Worm (Caenorhabditis elegans) whole organism, young adult: ENCODE results near the gene clp-2.

ENCODE experiments used
- B0336.3 ChIP-seq: fragments of 200-800 bp; sonication (Bioruptor generic); IDR thresholded peaks from 2 replicates; pipeline ENCODE4 v1.3.6; 2022; ENCODE audit warnings: missing genetic modification characterization, missing compliant biosample characterization
- Y53F4B.3 ChIP-seq: fragments of 200-800 bp; sonication (Bioruptor generic); IDR thresholded peaks from 2 replicates; pipeline ENCODE4 v1.3.6; 2022; ENCODE audit warnings: missing genetic modification reagents, missing genetic modification characterization, missing compliant biosample characterization
- mes-4 ChIP-seq: sonication (generic microtip); optimal IDR thresholded peaks from 2 replicates; lab custom pipeline; 2016; ENCODE audit warnings: missing genotype, missing genetic modification characterization, missing compliant biosample characterization

DNA sequence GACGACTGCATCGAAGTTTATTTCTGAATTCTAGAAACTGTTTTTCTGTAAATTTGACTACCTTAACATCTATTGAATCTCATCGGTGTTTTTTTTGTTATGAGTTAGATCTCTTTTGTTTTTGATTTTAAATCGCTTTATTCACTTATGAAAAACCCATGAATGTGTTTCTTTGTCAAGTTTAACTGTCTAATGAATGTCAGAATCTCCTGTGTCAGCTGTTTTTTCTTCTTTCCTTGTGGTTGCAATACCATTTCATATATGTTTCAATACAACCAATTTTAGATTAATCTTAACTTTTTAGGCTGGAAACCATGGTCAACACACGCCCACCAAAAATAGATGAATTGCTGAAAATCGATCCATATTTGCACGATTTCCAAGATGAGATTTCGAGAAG is 8.8 kb downstream of the clp-2 start, which contains the start of gene T04A8.7:
- TF ChIP-seq Y53F4B.3 (GFP tag; lab: Robert Waterston, UW) (no peak), mes-4 (tag; lab: Kevin White, UChicago) (no peak), B0336.3 (GFP tag; lab: Robert Waterston, UW) (no peak)
